Fruit fly (Drosophila melanogaster) whole organism, embryonic: Measurements from ENCODE around the gene MED27.

Source experiments
- Abd-B ChIP-seq: fragments of 200-800 bp; sonication (Bioruptor generic); optimal IDR thresholded peaks from 2 replicates; lab custom pipeline; 2018; ENCODE audit warnings: missing biosample characterization, mild to moderate bottlenecking, missing genetic modification characterization, moderate library complexity
- CG10431 ChIP-seq: fragments of 200-800 bp; sonication (Bioruptor generic); optimal IDR thresholded peaks from 3 replicates; lab custom pipeline; 2018; ENCODE audit warnings: missing biosample characterization, mild to moderate bottlenecking, missing genetic modification characterization
- CG12659 ChIP-seq: fragments of 200-800 bp; sonication (Bioruptor generic); optimal IDR thresholded peaks from 3 replicates; lab custom pipeline; 2017; ENCODE audit warnings: mild to moderate bottlenecking, missing biosample characterization, missing genetic modification reagents, missing genetic modification characterization
- CG13894 ChIP-seq: fragments of 200-800 bp; sonication (Bioruptor generic); optimal IDR thresholded peaks from 3 replicates; lab custom pipeline; 2018; ENCODE audit warnings: missing biosample characterization, mild to moderate bottlenecking, missing genetic modification characterization, moderate library complexity
- CG14050 ChIP-seq: fragments of 200-800 bp; sonication (Bioruptor generic); IDR thresholded peaks from 3 replicates; pipeline ENCODE4 v1.3.6; 2022; ENCODE audit warnings: missing biosample characterization, missing genetic modification characterization
- CG17802 ChIP-seq: fragments of 200-800 bp; sonication (Bioruptor generic); optimal IDR thresholded peaks from 2 replicates; lab custom pipeline; 2018; ENCODE audit warnings: missing biosample characterization, mild to moderate bottlenecking, missing genetic modification characterization, moderate library complexity
- CG17829 ChIP-seq: fragments of 200-800 bp; optimal IDR thresholded peaks from 2 replicates; lab custom pipeline; 2019; ENCODE audit warnings: missing biosample characterization, mild to moderate bottlenecking, missing genetic modification characterization, moderate library complexity
- CG2120 ChIP-seq: fragments of 200-800 bp; sonication (Bioruptor generic); optimal IDR thresholded peaks from 3 replicates; lab custom pipeline; 2016; ENCODE audit warnings: missing biosample characterization, missing genetic modification characterization
- CG32767 ChIP-seq: fragments of 200-800 bp; sonication (Bioruptor generic); IDR thresholded peaks from 2 replicates; pipeline ENCODE4 v1.3.6; 2022; ENCODE audit warnings: missing biosample characterization, missing genetic modification characterization
- CG3281 ChIP-seq: fragments of 200-800 bp; sonication (Bioruptor generic); optimal IDR thresholded peaks from 3 replicates; lab custom pipeline; 2017; ENCODE audit warnings: missing biosample characterization, mild to moderate bottlenecking, missing genetic modification characterization
- CG34376 ChIP-seq: fragments of 200-800 bp; sonication (Bioruptor generic); optimal IDR thresholded peaks from 2 replicates; lab custom pipeline; 2018; ENCODE audit warnings: missing biosample characterization, mild to moderate bottlenecking, missing genetic modification characterization
- CG4707 ChIP-seq: fragments of 200-800 bp; sonication (Bioruptor generic); optimal IDR thresholded peaks from 2 replicates; lab custom pipeline; 2018; ENCODE audit warnings: missing biosample characterization, mild to moderate bottlenecking, missing genetic modification characterization, moderate library complexity
- CG6791 ChIP-seq: fragments of 200-800 bp; sonication (Bioruptor generic); IDR thresholded peaks from 3 replicates; pipeline ENCODE4 v1.3.6; 2022; ENCODE audit warnings: missing biosample characterization, missing genetic modification characterization; ENCODE audit not compliant: partially characterized antibody
- CG7963 ChIP-seq: fragments of 200-800 bp; sonication (Bioruptor generic); IDR thresholded peaks from 3 replicates; pipeline ENCODE4 v1.3.6; 2022; ENCODE audit warnings: missing biosample characterization, missing genetic modification characterization; ENCODE audit not compliant: partially characterized antibody
- CG8478 ChIP-seq: fragments of >200 bp; optimal IDR thresholded peaks from 2 replicates; lab custom pipeline; 2018
- CG8944 ChIP-seq: fragments of 200-800 bp; sonication (Bioruptor generic); optimal IDR thresholded peaks from 3 replicates; lab custom pipeline; 2016; ENCODE audit warnings: missing biosample characterization, missing genetic modification characterization
- CG9215 ChIP-seq: fragments of 200-800 bp; sonication (Bioruptor generic); IDR thresholded peaks from 2 replicates; pipeline ENCODE4 v1.3.6; 2022; ENCODE audit warnings: missing biosample characterization, missing genetic modification characterization
- CHES-1-like ChIP-seq: fragments of 200-800 bp; sonication (Bioruptor generic); optimal IDR thresholded peaks from 2 replicates; lab custom pipeline; 2016; ENCODE audit warnings: missing biosample characterization, missing genetic modification characterization
- Camta ChIP-seq: fragments of 200-800 bp; sonication (Bioruptor generic); optimal IDR thresholded peaks from 2 replicates; lab custom pipeline; 2016; ENCODE audit warnings: missing biosample characterization, missing genetic modification characterization
- D ChIP-seq, 2 experiments: fragments of 200-800 bp in 1 of 2; fragments of >200 bp in 1 of 2; sonication (Bioruptor generic) in 1 of 2; optimal IDR thresholded peaks; 2 replicates in 1 of 2; 3 replicates in 1 of 2; lab custom pipeline; 2017; ENCODE audit warnings: mild to moderate bottlenecking in 1 of 2, missing biosample characterization in 1 of 2, missing genetic modification characterization in 1 of 2, missing genetic modification reagents in 1 of 2
- D19A ChIP-seq: fragments of 200-800 bp; optimal IDR thresholded peaks from 3 replicates; lab custom pipeline; 2019; ENCODE audit warnings: missing biosample characterization, mild to moderate bottlenecking, missing genetic modification characterization, moderate library complexity
- Doc2 ChIP-seq: fragments of 200-800 bp; sonication (Bioruptor generic); IDR thresholded peaks from 2 replicates; pipeline ENCODE4 v1.3.6; 2022; ENCODE audit warnings: missing biosample characterization, missing genetic modification characterization
- Elba2 ChIP-seq: fragments of 200-800 bp; sonication (Bioruptor generic); optimal IDR thresholded peaks from 3 replicates; lab custom pipeline; 2016; ENCODE audit warnings: missing biosample characterization, missing genetic modification characterization
- Ets97D ChIP-seq: fragments of 200-800 bp; sonication (Bioruptor generic); optimal IDR thresholded peaks from 3 replicates; lab custom pipeline; 2016; ENCODE audit warnings: missing biosample characterization, missing genetic modification characterization
- Kr ChIP-seq: fragments of 200-800 bp; sonication (Bioruptor generic); optimal IDR thresholded peaks from 2 replicates; lab custom pipeline; 2017; ENCODE audit warnings: missing biosample characterization, mild to moderate bottlenecking, missing genetic modification characterization
- Opbp ChIP-seq: fragments of 200-800 bp; sonication (Bioruptor generic); IDR thresholded peaks from 3 replicates; pipeline ENCODE4 v1.3.6; 2022; ENCODE audit warnings: missing biosample characterization, missing genetic modification characterization; ENCODE audit not compliant: partially characterized antibody
- Six4 ChIP-seq: fragments of 200-800 bp; sonication (Bioruptor generic); optimal IDR thresholded peaks from 2 replicates; lab custom pipeline; 2016; ENCODE audit warnings: missing biosample characterization, missing genetic modification characterization
- bsh ChIP-seq, 2 experiments: fragments of 200-800 bp; sonication (Bioruptor generic); optimal IDR thresholded peaks; 2 replicates each; lab custom pipeline; 2017 to 2018; ENCODE audit warnings: mild to moderate bottlenecking in 2 of 2, missing biosample characterization in 2 of 2, missing genetic modification characterization in 2 of 2, moderate library complexity in 1 of 2
- cad ChIP-seq: fragments of >200 bp; optimal IDR thresholded peaks from 2 replicates; lab custom pipeline; 2017; ENCODE audit warnings: missing biosample characterization, missing genetic modification characterization
- chif ChIP-seq, 2 experiments: fragments of 200-800 bp; sonication (Bioruptor generic); optimal IDR thresholded peaks; 3 replicates each; lab custom pipeline; 2016; ENCODE audit warnings: missing biosample characterization in 2 of 2, missing genetic modification characterization in 2 of 2
- ci ChIP-seq: fragments of 200-800 bp; sonication (Bioruptor generic); IDR thresholded peaks from 3 replicates; pipeline ENCODE4 v1.3.6; 2022; ENCODE audit warnings: missing biosample characterization, missing genetic modification characterization
- corto ChIP-seq: fragments of 200-800 bp; sonication (Bioruptor generic); optimal IDR thresholded peaks from 2 replicates; lab custom pipeline; 2016; ENCODE audit warnings: missing biosample characterization, mild to moderate bottlenecking, missing genetic modification characterization, moderate library complexity
- disco-r ChIP-seq: fragments of 200-800 bp; sonication (Bioruptor generic); optimal IDR thresholded peaks from 2 replicates; lab custom pipeline; 2016; ENCODE audit warnings: missing biosample characterization, missing genetic modification characterization
- dm ChIP-seq: fragments of 200-800 bp; sonication (Bioruptor generic); optimal IDR thresholded peaks from 3 replicates; lab custom pipeline; 2016; ENCODE audit warnings: missing biosample characterization, missing genetic modification characterization
- en ChIP-seq: fragments of 200-800 bp; sonication (Bioruptor generic); optimal IDR thresholded peaks from 2 replicates; lab custom pipeline; 2016; ENCODE audit warnings: missing biosample characterization, missing genetic modification characterization
- gcm ChIP-seq: fragments of 200-800 bp; sonication (Bioruptor generic); optimal IDR thresholded peaks from 2 replicates; lab custom pipeline; 2019; ENCODE audit warnings: missing biosample characterization, mild to moderate bottlenecking, missing genetic modification characterization, moderate library complexity
- inv ChIP-seq: fragments of 200-800 bp; sonication (Bioruptor generic); IDR thresholded peaks from 2 replicates; pipeline ENCODE4 v1.3.6; 2022; ENCODE audit warnings: missing biosample characterization, missing genetic modification characterization; ENCODE audit not compliant: partially characterized antibody
- kay ChIP-seq: fragments of 200-800 bp; sonication (Bioruptor generic); optimal IDR thresholded peaks from 2 replicates; lab custom pipeline; 2016; ENCODE audit warnings: missing biosample characterization, missing genetic modification characterization
- klu ChIP-seq: fragments of 200-800 bp; sonication (Bioruptor generic); IDR thresholded peaks from 2 replicates; pipeline ENCODE4 v1.3.6; 2022; ENCODE audit warnings: missing biosample characterization, missing genetic modification characterization
- nerfin-2 ChIP-seq: fragments of 200-800 bp; sonication (Bioruptor generic); IDR thresholded peaks from 2 replicates; pipeline ENCODE4 v1.3.6; 2022; ENCODE audit warnings: missing biosample characterization, missing genetic modification characterization; ENCODE audit not compliant: partially characterized antibody
- pan ChIP-seq, 4 experiments: fragments of >200 bp in 3 of 4; fragments of 200-800 bp in 1 of 4; sonication (Bioruptor generic) in 1 of 4; optimal IDR thresholded peaks in 3 of 4; IDR thresholded peaks in 1 of 4; 2 replicates each; pipeline versions ENCODE4 v1.3.6 to Lab custom; 2017 to 2022; ENCODE audit warnings: missing biosample characterization in 2 of 4, missing genetic modification characterization in 2 of 4, mixed read lengths in 1 of 4
- repo ChIP-seq: fragments of 200-800 bp; sonication (Bioruptor generic); optimal IDR thresholded peaks from 2 replicates; lab custom pipeline; 2016; ENCODE audit warnings: missing biosample characterization, missing genetic modification characterization
- ro ChIP-seq: fragments of 200-800 bp; sonication (Bioruptor generic); IDR thresholded peaks from 2 replicates; pipeline ENCODE4 v1.3.6; 2022; ENCODE audit warnings: missing biosample characterization, missing genetic modification characterization
- sens-2 ChIP-seq: fragments of 200-800 bp; sonication (Bioruptor generic); IDR thresholded peaks from 2 replicates; pipeline ENCODE4 v1.3.6; 2022; ENCODE audit warnings: missing biosample characterization, missing genetic modification characterization
- shn ChIP-seq: fragments of 200-800 bp; sonication (Bioruptor generic); optimal IDR thresholded peaks from 3 replicates; lab custom pipeline; 2016; ENCODE audit warnings: missing biosample characterization, missing genetic modification characterization
- slbo ChIP-seq: fragments of 200-800 bp; sonication (Bioruptor generic); IDR thresholded peaks from 2 replicates; pipeline ENCODE4 v1.3.6; 2022; ENCODE audit warnings: missing biosample characterization, missing genetic modification characterization
- vfl ChIP-seq: fragments of 200-800 bp; sonication (Bioruptor generic); optimal IDR thresholded peaks from 2 replicates; lab custom pipeline; 2016; ENCODE audit warnings: missing biosample characterization, missing genetic modification characterization
- vnd ChIP-seq: fragments of 200-800 bp; sonication (Bioruptor generic); IDR thresholded peaks from 3 replicates; pipeline ENCODE4 v1.3.6; 2022; ENCODE audit warnings: missing biosample characterization, missing genetic modification characterization; ENCODE audit not compliant: partially characterized antibody
- wor ChIP-seq: fragments of 200-800 bp; sonication (Bioruptor generic); IDR thresholded peaks from 2 replicates; pipeline ENCODE4 v1.3.6; 2022; ENCODE audit warnings: missing biosample characterization, missing genetic modification characterization

MED27 gene

DNA sequence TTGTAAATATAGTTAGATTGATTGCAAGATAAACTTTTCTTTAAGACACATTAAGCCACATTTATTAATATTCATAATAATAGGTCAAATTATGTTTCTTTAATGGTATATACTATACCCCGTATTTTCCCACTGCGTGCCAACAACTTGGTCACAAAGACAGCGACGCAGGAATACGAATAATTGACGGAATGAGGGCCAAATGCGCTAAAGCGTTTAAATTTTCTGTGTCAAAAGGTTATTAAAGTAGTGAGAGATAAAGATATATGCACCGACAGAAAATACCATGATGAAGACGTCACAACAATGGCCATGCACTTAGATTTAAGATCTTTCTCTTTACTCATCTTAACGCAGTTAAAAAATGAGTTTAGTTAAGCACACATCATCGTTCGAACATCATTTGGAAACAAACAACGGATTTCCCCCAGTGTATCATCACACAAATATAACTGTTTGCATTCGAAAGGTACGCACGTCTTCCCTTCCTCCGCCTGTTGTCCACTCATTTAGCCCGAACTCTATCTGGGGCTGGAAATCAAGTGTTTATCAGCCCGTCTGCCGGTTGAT is 34.5 kb upstream of the MED27 start (continued):
- no peak for TF ChIP-seq disco-r (GFP tag; lab: Kevin White, UChicago)
- no peak for TF ChIP-seq cad (GFP tag; lab: Kevin White, UChicago)
- TF ChIP-seq CG2120: peak; percentile 63
- TF ChIP-seq Doc2 (GFP tag; lab: Robert Waterston, UW): no peak
- TF ChIP-seq CG7963 (GFP tag; lab: Robert Waterston, UW): no peak
- peak; percentile 61 for TF ChIP-seq D19A (tag; lab: Kevin White, UChicago)
- TF ChIP-seq klu (GFP tag; lab: Robert Waterston, UW): peak; percentile 18; the same call in 1 of the 2 replicates
- TF ChIP-seq CG12659 (GFP tag; lab: Kevin White, UChicago): peak; percentile 62
- peak; percentile 46 for TF ChIP-seq repo
- TF ChIP-seq D (optimal IDR thresholded peaks at IDR 0.05; lab: Kevin White, UChicago): no peak
- peak; percentile 71 for TF ChIP-seq D (GFP tag; optimal IDR thresholded peaks at IDR 0.05; lab: Kevin White, UChicago)
- TF ChIP-seq ci (GFP tag; lab: Robert Waterston, UW): peak; percentile 85
- TF ChIP-seq slbo (GFP tag; lab: Robert Waterston, UW): peak; percentile 71
- TF ChIP-seq Elba2 (GFP tag; lab: Kevin White, UChicago): no peak
- TF ChIP-seq Ets97D: peak; percentile 24
- TF ChIP-seq corto: peak; percentile 32
- TF ChIP-seq inv (GFP tag; lab: Robert Waterston, UW): no peak
- TF ChIP-seq CG32767 (GFP tag; lab: Robert Waterston, UW): no peak
- peak; percentile 71 for TF ChIP-seq Abd-B (GFP tag; lab: Kevin White, UChicago)
- TF ChIP-seq en (GFP tag; lab: Kevin White, UChicago): peak; percentile 49
- no peak for TF ChIP-seq CG8478 (lab: Kevin White, UChicago)
- no peak for TF ChIP-seq pan (optimal IDR thresholded peaks at IDR 0.05; lab: Kevin White, UChicago)
- peak in 1 of 2 experiments; percentile 68 for TF ChIP-seq pan (GFP tag; optimal IDR thresholded peaks at IDR 0.05 in 1 of 2, IDR thresholded peaks at IDR 0.05 in 1 of 2)
- no peak for TF ChIP-seq CG13894 (tag; lab: Kevin White, UChicago)
- TF ChIP-seq CG3281: peak; percentile 3
- TF ChIP-seq vfl (GFP tag; lab: Kevin White, UChicago): peak; percentile 44
- TF ChIP-seq CG17802 (tag; lab: Kevin White, UChicago): peak; percentile 54
- no peak for TF ChIP-seq CG4707 (GFP tag; lab: Kevin White, UChicago)
- TF ChIP-seq wor (GFP tag; lab: Robert Waterston, UW): peak; percentile 15; the same call in 1 of the 2 replicates
- no peak for TF ChIP-seq CG10431 (GFP tag; lab: Kevin White, UChicago)
- TF ChIP-seq CG9215 (GFP tag; lab: Robert Waterston, UW): no peak
- no peak for TF ChIP-seq ro (GFP tag; lab: Robert Waterston, UW)
- TF ChIP-seq CG14050: no peak
- peak; percentile 40 for TF ChIP-seq shn (GFP tag; lab: Kevin White, UChicago)
- peak; percentile 10 for TF ChIP-seq kay
- TF ChIP-seq Camta (GFP tag; lab: Kevin White, UChicago): peak; percentile 62
- TF ChIP-seq chif (GFP tag; optimal IDR thresholded peaks at IDR 0.05; lab: Kevin White, UChicago): peak in 1 of 2 experiments; percentile 65
- no peak for TF ChIP-seq vnd (GFP tag; lab: Robert Waterston, UW)
- TF ChIP-seq Six4 (GFP tag; lab: Kevin White, UChicago): peak; percentile 38
- TF ChIP-seq nerfin-2: no peak
- TF ChIP-seq sens-2 (GFP tag; lab: Robert Waterston, UW): peak; percentile 65
- no peak for TF ChIP-seq CG6791 (GFP tag; lab: Robert Waterston, UW)
- peak; percentile 50 for TF ChIP-seq CG17829 (tag; lab: Kevin White, UChicago)
- no peak for TF ChIP-seq Opbp (GFP tag; lab: Robert Waterston, UW)
- peak; percentile 52 for TF ChIP-seq CG8944 (GFP tag; lab: Kevin White, UChicago)
- TF ChIP-seq CG34376 (GFP tag; lab: Kevin White, UChicago): no peak
- TF ChIP-seq gcm (GFP tag; lab: Kevin White, UChicago): peak; percentile 38
- no peak for TF ChIP-seq Kr (GFP tag; lab: Kevin White, UChicago)
- TF ChIP-seq CHES-1-like (GFP tag; lab: Kevin White, UChicago): peak; percentile 46
- TF ChIP-seq bsh (GFP tag; optimal IDR thresholded peaks at IDR 0.05; lab: Kevin White, UChicago): peak in 1 of 2 experiments; percentile 65
- peak; percentile 46 for TF ChIP-seq dm (GFP tag; lab: Kevin White, UChicago)
